Fruit fly (Drosophila melanogaster) whole organism, adult: ENCODE measurements around the gene htk.
A peak's percentile ranks its signal among the peaks of the same experiment; 100 is the strongest.

Source experiments
- CG11617 ChIP-seq: fragments of 200-800 bp; sonication (Bioruptor generic); optimal IDR thresholded peaks from 2 replicates; lab custom pipeline; 2017; ENCODE audit warnings: mild to moderate bottlenecking, missing biosample characterization, missing genetic modification reagents, missing genetic modification characterization
- CG12768 ChIP-seq: fragments of 200-800 bp; sonication (Bioruptor generic); optimal IDR thresholded peaks from 2 replicates; lab custom pipeline; 2017; ENCODE audit warnings: missing biosample characterization, missing genetic modification characterization, mild to moderate bottlenecking, moderate library complexity, missing genetic modification reagents
- CG14711 ChIP-seq: fragments of 200-800 bp; sonication (Bioruptor generic); optimal IDR thresholded peaks from 2 replicates; lab custom pipeline; 2018; ENCODE audit warnings: missing biosample characterization, mild to moderate bottlenecking, missing genetic modification characterization, moderate library complexity
- CG1620 ChIP-seq: fragments of 200-800 bp; sonication (Bioruptor generic); optimal IDR thresholded peaks from 2 replicates; lab custom pipeline; 2016; ENCODE audit warnings: missing biosample characterization, missing genetic modification characterization
- CG33017 ChIP-seq: fragments of 200-800 bp; sonication (Bioruptor generic); optimal IDR thresholded peaks from 2 replicates; lab custom pipeline; 2018; ENCODE audit warnings: missing biosample characterization, mild to moderate bottlenecking, missing genetic modification characterization, moderate library complexity
- CG5204 ChIP-seq: fragments of 200-800 bp; sonication (Bioruptor generic); optimal IDR thresholded peaks from 2 replicates; lab custom pipeline; 2016; ENCODE audit warnings: missing biosample characterization, missing genetic modification characterization
- CG7045 ChIP-seq: fragments of 200-800 bp; sonication (Bioruptor generic); optimal IDR thresholded peaks from 2 replicates; lab custom pipeline; 2017; ENCODE audit warnings: missing biosample characterization, mild to moderate bottlenecking, missing genetic modification characterization
- CG7101 ChIP-seq: fragments of 200-800 bp; sonication (Bioruptor generic); optimal IDR thresholded peaks from 2 replicates; lab custom pipeline; 2018; ENCODE audit warnings: missing biosample characterization, mild to moderate bottlenecking, missing genetic modification characterization, moderate library complexity
- Clk ChIP-seq: fragments of 200-800 bp; sonication (Bioruptor generic); optimal IDR thresholded peaks from 2 replicates; lab custom pipeline; 2017; ENCODE audit warnings: missing biosample characterization, missing genetic modification characterization
- Crg-1 ChIP-seq: fragments of 200-800 bp; sonication (Bioruptor generic); optimal IDR thresholded peaks from 2 replicates; lab custom pipeline; 2016; ENCODE audit warnings: missing biosample characterization, missing genetic modification characterization
- Hr96 ChIP-seq: fragments of 200-800 bp; sonication (Bioruptor generic); optimal IDR thresholded peaks from 2 replicates; lab custom pipeline; 2016; ENCODE audit warnings: missing biosample characterization, missing genetic modification characterization
- Mnt ChIP-seq: fragments of 200-800 bp; sonication (Bioruptor generic); optimal IDR thresholded peaks from 2 replicates; lab custom pipeline; 2016; ENCODE audit warnings: missing biosample characterization, mild to moderate bottlenecking, missing genetic modification characterization
- bab1 ChIP-seq: fragments of 200-800 bp; sonication (Bioruptor generic); optimal IDR thresholded peaks from 3 replicates; lab custom pipeline; 2019; ENCODE audit warnings: missing biosample characterization, mild to moderate bottlenecking, missing genetic modification characterization, moderate library complexity
- cic ChIP-seq: fragments of 200-800 bp; sonication (Bioruptor generic); optimal IDR thresholded peaks from 2 replicates; lab custom pipeline; 2017; ENCODE audit warnings: missing biosample characterization, mild to moderate bottlenecking, missing genetic modification characterization, moderate library complexity
- cnc ChIP-seq, 2 experiments: fragments of >200 bp; optimal IDR thresholded peaks; 2 replicates each; lab custom pipeline; 2017
- kay ChIP-seq: fragments of 200-800 bp; sonication (Bioruptor generic); peaks from one replicate; lab custom pipeline; 2016; ENCODE audit warnings: missing biosample characterization, missing genetic modification characterization, borderline replicate concordance
- ovo ChIP-seq: fragments of 200-800 bp; sonication (Bioruptor generic); optimal IDR thresholded peaks from 2 replicates; lab custom pipeline; 2016; ENCODE audit warnings: missing biosample characterization, missing genetic modification characterization
- pad ChIP-seq: fragments of 200-800 bp; sonication (Bioruptor generic); optimal IDR thresholded peaks from 3 replicates; lab custom pipeline; 2017; ENCODE audit warnings: missing biosample characterization, missing genetic modification characterization, mild to moderate bottlenecking, moderate library complexity, missing genetic modification reagents
- tj ChIP-seq: fragments of 200-800 bp; sonication (Bioruptor generic); optimal IDR thresholded peaks from 3 replicates; lab custom pipeline; 2017; ENCODE audit warnings: missing biosample characterization, mild to moderate bottlenecking, missing genetic modification characterization, moderate library complexity
- toe ChIP-seq: fragments of 200-800 bp; sonication (Bioruptor generic); optimal IDR thresholded peaks from 2 replicates; lab custom pipeline; 2016; ENCODE audit warnings: missing biosample characterization, missing genetic modification characterization

htk gene

DNA sequence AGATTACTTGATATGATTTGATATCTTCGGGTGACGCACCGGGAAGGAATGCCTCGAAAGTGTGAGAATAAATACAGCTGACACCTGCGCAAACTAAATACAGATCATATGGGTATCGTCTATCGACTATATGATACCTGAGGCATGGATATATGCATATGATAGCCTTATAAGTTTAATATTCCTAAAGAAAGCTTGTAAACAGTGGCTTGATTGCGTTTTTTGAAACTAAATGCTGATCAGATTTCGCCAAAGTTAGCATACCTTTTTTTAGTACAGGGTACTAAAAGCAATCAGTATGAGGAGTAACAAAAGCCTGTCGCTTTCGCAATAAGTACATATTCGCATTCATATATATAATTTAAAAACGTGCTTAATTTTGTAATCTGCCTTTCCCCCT, 9.1 kb upstream of the htk start:
- TF ChIP-seq CG33017 (no peak), Mnt (GFP tag; lab: Kevin White, UChicago) (no peak), CG12768 (GFP tag; lab: Kevin White, UChicago) (no peak), CG5204 (GFP tag; lab: Kevin White, UChicago) (no peak), tj (GFP tag; lab: Kevin White, UChicago) (no peak), Crg-1 (no peak), Clk (no peak), CG14711 (peak; percentile 44), CG7101 (tag; lab: Kevin White, UChicago) (peak; percentile 45), kay (no peak), bab1 (peak; percentile 19)

DNA sequence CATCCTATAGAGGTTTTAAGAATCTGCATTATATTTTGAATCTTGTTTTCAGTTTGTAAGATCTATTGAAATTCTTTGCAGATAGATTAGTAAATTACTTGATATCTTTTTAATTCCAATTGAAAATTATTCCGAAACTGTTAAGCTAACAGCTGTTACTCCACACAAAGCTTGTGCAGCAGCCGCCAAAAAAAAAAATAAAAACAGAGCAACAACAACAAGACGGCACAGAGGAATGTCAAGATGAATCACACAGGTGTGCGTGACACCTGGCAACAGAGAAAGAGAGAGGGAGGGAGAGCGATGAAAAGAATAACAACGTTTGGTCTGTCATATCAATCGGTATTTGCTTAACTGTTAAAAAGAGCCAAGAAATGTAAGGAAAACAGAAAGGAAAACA, 8.5 kb upstream of the htk start:
- TF ChIP-seq CG7101 (tag; lab: Kevin White, UChicago) (peak; percentile 23), CG5204 (GFP tag; lab: Kevin White, UChicago) (no peak)

DNA sequence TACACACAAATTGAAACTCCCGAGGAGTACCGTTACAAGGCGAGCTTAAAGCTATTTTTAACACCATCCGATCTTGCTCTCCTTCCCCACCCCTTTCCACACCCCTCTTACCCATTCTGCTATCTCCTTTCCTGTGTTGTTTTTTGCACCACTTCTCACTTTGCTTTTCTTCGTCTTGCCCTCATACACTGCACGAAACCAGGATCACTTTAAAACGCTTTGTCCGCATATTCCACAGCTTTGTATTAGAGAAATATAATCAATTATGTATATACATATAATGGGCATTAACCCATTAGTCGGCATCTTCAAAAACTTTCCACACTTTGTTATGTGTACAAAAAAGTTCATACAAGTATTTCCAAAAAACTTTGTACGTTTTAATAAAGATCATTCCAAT, 8.0 kb upstream of the htk start:
- TF ChIP-seq ovo (peak; percentile 86), CG14711 (no peak), tj (GFP tag; lab: Kevin White, UChicago) (no peak), Hr96 (GFP tag; lab: Kevin White, UChicago) (no peak), pad (GFP tag; lab: Kevin White, UChicago) (peak; percentile 43), kay (peak; percentile 79)

DNA sequence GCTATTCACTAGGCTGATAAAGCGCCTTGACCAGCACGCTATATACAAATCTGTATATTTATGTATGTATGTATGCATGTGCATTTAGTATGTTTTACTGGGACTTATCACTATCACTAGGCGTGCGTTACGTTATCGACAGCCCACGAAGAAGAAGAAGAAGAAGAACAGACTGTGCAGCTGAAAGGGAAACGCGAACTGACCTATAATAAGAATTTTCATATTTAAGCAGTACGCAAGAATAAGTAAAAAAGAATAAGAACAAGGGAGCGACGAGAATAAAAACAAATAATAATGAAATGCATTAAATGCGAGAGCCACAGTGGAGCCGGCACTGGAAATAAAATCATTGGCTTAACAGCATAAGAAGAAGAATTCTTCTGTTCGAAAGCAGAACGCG, 7.1 kb upstream of the htk start:
- TF ChIP-seq CG11617 (GFP tag; lab: Kevin White, UChicago) (no peak), CG7101 (tag; lab: Kevin White, UChicago) (no peak), cic (peak; percentile 61)

DNA sequence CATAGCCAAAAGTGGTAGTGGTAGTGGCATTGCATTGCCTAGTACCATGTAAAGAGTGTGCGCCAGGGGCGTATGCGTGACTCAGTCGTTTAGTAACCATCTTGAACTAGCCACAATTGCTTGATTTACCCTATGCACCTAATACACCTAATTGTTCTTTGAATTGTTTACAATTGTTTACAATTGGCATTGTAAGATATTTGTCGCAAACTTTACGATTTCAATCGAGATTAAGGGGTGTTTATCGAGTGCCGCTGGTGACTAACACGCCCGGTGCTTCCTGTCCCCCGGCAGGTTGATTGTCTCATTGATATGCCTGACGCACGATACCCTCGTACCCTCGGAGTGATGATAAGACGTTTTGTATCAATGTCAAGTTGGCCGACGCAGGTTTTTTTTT, 6.4 kb upstream of the htk start:
- TF ChIP-seq Clk = no peak
- no peak for TF ChIP-seq cnc (optimal IDR thresholded peaks at IDR 0.05; lab: Kevin White, UChicago)
- TF ChIP-seq cic = peak; percentile 59
- TF ChIP-seq tj (GFP tag; lab: Kevin White, UChicago) = peak; percentile 30
- peak; percentile 58 for TF ChIP-seq CG7101 (tag; lab: Kevin White, UChicago)
- TF ChIP-seq CG12768 (GFP tag; lab: Kevin White, UChicago) = no peak
- no peak for TF ChIP-seq CG33017
- no peak for TF ChIP-seq pad (GFP tag; lab: Kevin White, UChicago)
- TF ChIP-seq CG5204 (GFP tag; lab: Kevin White, UChicago) = no peak
- peak; percentile 36 for TF ChIP-seq Hr96 (GFP tag; lab: Kevin White, UChicago)
- TF ChIP-seq CG11617 (GFP tag; lab: Kevin White, UChicago) = peak; percentile 46
- TF ChIP-seq kay = peak; percentile 54
- TF ChIP-seq ovo = no peak
- peak; percentile 8 for TF ChIP-seq Mnt (GFP tag; lab: Kevin White, UChicago)
- no peak for TF ChIP-seq bab1
- no peak for TF ChIP-seq CG14711
- TF ChIP-seq Crg-1 = no peak
- no peak for TF ChIP-seq CG7045 (GFP tag; lab: Kevin White, UChicago)
- TF ChIP-seq CG1620 (GFP tag; lab: Kevin White, UChicago) = no peak
- no peak for TF ChIP-seq toe (GFP tag; lab: Kevin White, UChicago)

DNA sequence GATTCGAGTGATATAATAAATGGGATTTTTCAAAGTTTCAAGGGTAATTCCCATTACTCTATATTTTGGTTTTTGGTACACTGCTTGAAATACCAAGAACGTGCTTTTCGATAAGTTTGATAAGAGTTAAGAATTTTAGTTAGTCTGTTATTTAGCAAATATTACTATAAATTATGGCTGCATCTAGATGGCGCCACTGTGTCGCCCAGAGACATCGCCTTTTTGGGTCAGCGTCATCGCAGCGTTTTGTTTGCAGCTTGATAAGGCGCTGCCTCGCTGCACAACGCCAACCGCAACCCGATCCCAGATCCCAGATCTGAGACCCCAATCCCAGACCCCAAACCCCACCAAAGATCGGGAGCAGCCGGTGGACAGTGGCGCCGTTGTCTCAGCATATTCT, 5.0 kb upstream of the htk start:
- no peak for TF ChIP-seq CG14711
- no peak for TF ChIP-seq tj (GFP tag; lab: Kevin White, UChicago)
- TF ChIP-seq pad (GFP tag; lab: Kevin White, UChicago) = no peak
- no peak for TF ChIP-seq Mnt (GFP tag; lab: Kevin White, UChicago)
- TF ChIP-seq cnc (optimal IDR thresholded peaks at IDR 0.05; lab: Kevin White, UChicago) = no peak
- TF ChIP-seq cic = no peak
- no peak for TF ChIP-seq CG7045 (GFP tag; lab: Kevin White, UChicago)
- no peak for TF ChIP-seq CG11617 (GFP tag; lab: Kevin White, UChicago)
- no peak for TF ChIP-seq CG33017
- no peak for TF ChIP-seq CG1620 (GFP tag; lab: Kevin White, UChicago)
- no peak for TF ChIP-seq Clk
- TF ChIP-seq CG12768 (GFP tag; lab: Kevin White, UChicago) = no peak

DNA sequence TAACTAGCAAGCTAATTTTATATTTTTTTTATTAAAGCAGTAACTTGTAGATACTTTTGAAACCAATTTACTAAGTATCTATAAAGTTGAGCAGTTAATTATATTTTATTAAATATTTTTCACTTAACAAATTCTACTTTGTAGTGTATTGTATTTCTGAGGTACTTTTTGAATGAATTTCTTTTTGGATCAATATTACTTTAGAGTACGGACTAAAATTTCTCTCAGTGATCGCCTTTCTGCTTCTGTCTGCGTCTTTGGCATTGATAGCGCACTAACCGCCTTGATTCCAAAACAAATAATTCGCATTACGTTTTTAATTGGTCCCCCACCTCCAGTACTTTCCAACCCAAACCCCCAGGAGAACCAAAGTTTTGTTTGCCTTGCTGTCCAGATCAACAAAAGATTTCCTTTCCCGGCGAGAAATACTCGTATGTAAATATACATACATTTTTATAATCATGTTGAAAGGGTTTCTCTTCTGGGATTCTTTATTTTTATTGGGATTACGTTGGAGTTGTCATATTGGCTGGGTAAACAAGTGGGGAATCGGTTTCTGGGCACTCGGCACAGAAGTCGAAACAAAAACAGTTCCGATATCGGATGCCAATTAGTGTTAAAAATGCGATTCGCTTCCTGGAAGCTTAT, 4.4 kb upstream of the htk start:
- no peak for TF ChIP-seq CG11617 (GFP tag; lab: Kevin White, UChicago)
- no peak for TF ChIP-seq CG14711
- TF ChIP-seq CG7045 (GFP tag; lab: Kevin White, UChicago) = no peak
- no peak for TF ChIP-seq ovo
- no peak for TF ChIP-seq CG7101 (tag; lab: Kevin White, UChicago)
